Worm (Caenorhabditis elegans): Measurements from ENCODE around the gene srw-48.

ce11 chrV:16399388-16399787 is 21.4 kb upstream of the srw-48 start, which contains the start of gene sre-36:
- TF ChIP-seq aly-2 (tag; optimal IDR thresholded peaks at IDR 0.05), result no peak
- TF ChIP-seq nhr-237 (tag; optimal IDR thresholded peaks at IDR 0.05), result no peak
- TF ChIP-seq elt-2 (tag; optimal IDR thresholded peaks at IDR 0.05), result no peak
- TF ChIP-seq nhr-28 (tag; optimal IDR thresholded peaks at IDR 0.05), result no peak
- TF ChIP-seq mdl-1 (tag; optimal IDR thresholded peaks at IDR 0.05), result no peak
- TF ChIP-seq jun-1 (tag; optimal IDR thresholded peaks at IDR 0.05), result no peak
- TF ChIP-seq ztf-11 (tag; optimal IDR thresholded peaks at IDR 0.05), result no peak
